Worm (Caenorhabditis elegans) whole organism, late embryonic: ENCODE data around the gene gst-6.

Experiments
- C08G9.2 ChIP-seq: sonication (generic microtip); optimal IDR thresholded peaks from 2 replicates; lab custom pipeline; 2016; ENCODE audit warnings: mild to moderate bottlenecking, missing genetic modification characterization, moderate library complexity, missing compliant biosample characterization
- C38D4.7 ChIP-seq: fragments of 200-800 bp; sonication (Bioruptor generic); optimal IDR thresholded peaks from 2 replicates; lab custom pipeline; 2018; ENCODE audit warnings: mild to moderate bottlenecking, missing genetic modification characterization, moderate library complexity, missing compliant biosample characterization
- F13H6.1 ChIP-seq: sonication (generic microtip); optimal IDR thresholded peaks from 2 replicates; lab custom pipeline; 2016; ENCODE audit warnings: missing genetic modification characterization, missing compliant biosample characterization
- K02D7.2 ChIP-seq: sonication (generic microtip); optimal IDR thresholded peaks from 2 replicates; lab custom pipeline; 2017; ENCODE audit warnings: mild to moderate bottlenecking, missing genetic modification characterization, missing compliant biosample characterization
- K09A11.1 ChIP-seq: sonication (generic microtip); optimal IDR thresholded peaks from 2 replicates; lab custom pipeline; 2017; ENCODE audit warnings: antibody characterized with exemption, mild to moderate bottlenecking, missing genetic modification characterization, missing compliant biosample characterization; ENCODE audit not compliant: insufficient read depth
- ama-1 ChIP-seq: fragments of 150-350 bp; optimal IDR thresholded peaks from 2 replicates; lab custom pipeline; 2014
- ceh-14 ChIP-seq: sonication (generic microtip); optimal IDR thresholded peaks from 2 replicates; lab custom pipeline; 2016; ENCODE audit warnings: missing genotype, missing genetic modification characterization, missing compliant biosample characterization
- ceh-18 ChIP-seq: sonication (generic microtip); optimal IDR thresholded peaks from 2 replicates; lab custom pipeline; 2016; ENCODE audit warnings: missing genetic modification characterization, missing compliant biosample characterization
- ceh-19 ChIP-seq: fragments of 200-800 bp; sonication (Bioruptor generic); optimal IDR thresholded peaks from 2 replicates; lab custom pipeline; 2018; ENCODE audit warnings: mild to moderate bottlenecking, missing genetic modification characterization, missing compliant biosample characterization
- ceh-22 ChIP-seq: sonication (generic microtip); optimal IDR thresholded peaks from 2 replicates; lab custom pipeline; 2017; ENCODE audit warnings: missing biosample characterization, missing genetic modification characterization
- ceh-31 ChIP-seq: sonication (generic microtip); optimal IDR thresholded peaks from 2 replicates; lab custom pipeline; 2016; ENCODE audit warnings: missing genetic modification characterization, missing compliant biosample characterization
- ceh-34 ChIP-seq: sonication (generic microtip); optimal IDR thresholded peaks from 2 replicates; lab custom pipeline; 2016; ENCODE audit warnings: mild to moderate bottlenecking, missing genetic modification characterization, missing compliant biosample characterization
- ceh-45 ChIP-seq: fragments of 200-800 bp; sonication (Bioruptor generic); IDR thresholded peaks from 2 replicates; pipeline ENCODE4 v1.3.6; 2022; ENCODE audit warnings: missing genetic modification reagents, missing genetic modification characterization, missing compliant biosample characterization
- ceh-48 ChIP-seq: sonication (generic microtip); optimal IDR thresholded peaks from 2 replicates; lab custom pipeline; 2016; ENCODE audit warnings: missing genetic modification characterization, inconsistent platforms, missing compliant biosample characterization
- ceh-6 ChIP-seq: fragments of 200-800 bp; sonication (Bioruptor generic); optimal IDR thresholded peaks from 2 replicates; lab custom pipeline; 2018; ENCODE audit warnings: mild to moderate bottlenecking, missing genetic modification characterization, missing compliant biosample characterization
- ceh-9 ChIP-seq: sonication (generic microtip); optimal IDR thresholded peaks from 2 replicates; lab custom pipeline; 2016; ENCODE audit warnings: mild to moderate bottlenecking, missing genetic modification characterization, inconsistent platforms, missing compliant biosample characterization
- che-1 ChIP-seq: sonication (generic microtip); optimal IDR thresholded peaks from 2 replicates; lab custom pipeline; 2016; ENCODE audit warnings: mild to moderate bottlenecking, missing genetic modification characterization, missing compliant biosample characterization
- dve-1 ChIP-seq: sonication (generic microtip); optimal IDR thresholded peaks from 2 replicates; lab custom pipeline; 2017; ENCODE audit warnings: antibody characterized with exemption, mild to moderate bottlenecking, missing genetic modification characterization, missing compliant biosample characterization
- elt-4 ChIP-seq: sonication (generic microtip); optimal IDR thresholded peaks from 2 replicates; lab custom pipeline; 2016; ENCODE audit warnings: missing genetic modification characterization, missing compliant biosample characterization
- ets-4 ChIP-seq: sonication (generic microtip); optimal IDR thresholded peaks from 2 replicates; lab custom pipeline; 2016; ENCODE audit warnings: missing genetic modification characterization, missing compliant biosample characterization
- eyg-1 ChIP-seq: sonication (generic microtip); optimal IDR thresholded peaks from 2 replicates; lab custom pipeline; 2016; ENCODE audit warnings: missing genotype, missing genetic modification characterization, missing compliant biosample characterization
- fax-1 ChIP-seq: sonication (generic microtip); optimal IDR thresholded peaks from 2 replicates; lab custom pipeline; 2016; ENCODE audit warnings: missing genotype, missing genetic modification characterization, missing compliant biosample characterization
- fkh-6 ChIP-seq: sonication (generic microtip); optimal IDR thresholded peaks from 2 replicates; lab custom pipeline; 2016; ENCODE audit warnings: missing genetic modification characterization, missing compliant biosample characterization
- gmeb-2 ChIP-seq: sonication (generic microtip); optimal IDR thresholded peaks from 2 replicates; lab custom pipeline; 2016; ENCODE audit warnings: missing genetic modification characterization, inconsistent platforms, missing compliant biosample characterization
- hlh-13 ChIP-seq: fragments of 200-800 bp; sonication (Bioruptor generic); optimal IDR thresholded peaks from 2 replicates; lab custom pipeline; 2018; ENCODE audit warnings: mild to moderate bottlenecking, missing genetic modification characterization, missing compliant biosample characterization
- hlh-15 ChIP-seq: sonication (generic microtip); optimal IDR thresholded peaks from 2 replicates; lab custom pipeline; 2016; ENCODE audit warnings: missing genetic modification characterization, missing compliant biosample characterization
- hlh-6 ChIP-seq: sonication (generic microtip); optimal IDR thresholded peaks from 2 replicates; lab custom pipeline; 2016; ENCODE audit warnings: missing genotype, missing genetic modification characterization, missing compliant biosample characterization
- hlh-8 ChIP-seq: sonication (generic microtip); optimal IDR thresholded peaks from 2 replicates; lab custom pipeline; 2016; ENCODE audit warnings: missing genotype, missing genetic modification characterization, missing compliant biosample characterization
- lim-6 ChIP-seq: sonication (generic microtip); optimal IDR thresholded peaks from 2 replicates; lab custom pipeline; 2016; ENCODE audit warnings: missing genetic modification characterization, missing compliant biosample characterization
- lin-11 ChIP-seq: fragments of 200-800 bp; sonication (Bioruptor generic); optimal IDR thresholded peaks from 2 replicates; lab custom pipeline; 2018; ENCODE audit warnings: mild to moderate bottlenecking, missing genetic modification characterization, missing compliant biosample characterization
- madf-2 ChIP-seq: sonication (generic microtip); optimal IDR thresholded peaks from 2 replicates; lab custom pipeline; 2017; ENCODE audit warnings: missing genetic modification characterization, missing compliant biosample characterization
- nfya-1 ChIP-seq: sonication (generic microtip); optimal IDR thresholded peaks from 2 replicates; lab custom pipeline; 2017; ENCODE audit warnings: missing genetic modification characterization, mild to moderate bottlenecking, missing compliant biosample characterization, antibody characterized with exemption, moderate library complexity
- npax-4 ChIP-seq: sonication (generic microtip); optimal IDR thresholded peaks from 2 replicates; lab custom pipeline; 2016; ENCODE audit warnings: missing genetic modification characterization, missing compliant biosample characterization
- pag-3 ChIP-seq: sonication (generic microtip); optimal IDR thresholded peaks from 2 replicates; lab custom pipeline; 2016; ENCODE audit warnings: missing compliant biosample characterization, missing genetic modification characterization, borderline replicate concordance
- pax-1 ChIP-seq: fragments of 150-350 bp; optimal IDR thresholded peaks from 2 replicates; lab custom pipeline; 2014; ENCODE audit warnings: missing biosample characterization, missing genetic modification characterization
- pqm-1 ChIP-seq: sonication (generic microtip); optimal IDR thresholded peaks from 2 replicates; lab custom pipeline; 2016; ENCODE audit warnings: missing genetic modification characterization, missing compliant biosample characterization
- pros-1 ChIP-seq: fragments of 150-350 bp; optimal IDR thresholded peaks from 2 replicates; lab custom pipeline; 2014; ENCODE audit warnings: missing biosample characterization, missing genetic modification reagents, missing genetic modification characterization
- sdc-2 ChIP-seq: sonication (generic microtip); optimal IDR thresholded peaks from 2 replicates; lab custom pipeline; 2016; ENCODE audit warnings: missing genotype, missing genetic modification characterization, missing compliant biosample characterization
- sox-2 ChIP-seq: fragments of 200-800 bp; sonication (Bioruptor generic); IDR thresholded peaks from 2 replicates; pipeline ENCODE4 v1.3.6; 2022; ENCODE audit warnings: missing genetic modification reagents, missing genetic modification characterization, missing compliant biosample characterization
- syd-9 ChIP-seq: sonication (generic microtip); optimal IDR thresholded peaks from 2 replicates; lab custom pipeline; 2016; ENCODE audit warnings: mild to moderate bottlenecking, missing genetic modification characterization, moderate library complexity, missing compliant biosample characterization
- ttx-3 ChIP-seq: sonication (generic microtip); optimal IDR thresholded peaks from 2 replicates; lab custom pipeline; 2016; ENCODE audit warnings: missing genetic modification reagents, missing genetic modification characterization, missing compliant biosample characterization
- unc-3 ChIP-seq, 2 experiments: fragments of 200-800 bp in 1 of 2; sonication (Bioruptor generic) in 1 of 2; sonication (generic microtip) in 1 of 2; conservative IDR thresholded peaks in 1 of 2; optimal IDR thresholded peaks in 1 of 2; 2 replicates each; pipeline versions ENCODE4 v1.3.6 to Lab custom; 2016 to 2022; ENCODE audit warnings: missing compliant biosample characterization in 2 of 2, missing genetic modification characterization in 2 of 2, missing genetic modification reagents in 1 of 2
- unc-42 ChIP-seq: sonication (generic microtip); optimal IDR thresholded peaks from 2 replicates; lab custom pipeline; 2016; ENCODE audit warnings: missing genotype, missing genetic modification characterization, missing compliant biosample characterization

Gene gst-6

DNA sequence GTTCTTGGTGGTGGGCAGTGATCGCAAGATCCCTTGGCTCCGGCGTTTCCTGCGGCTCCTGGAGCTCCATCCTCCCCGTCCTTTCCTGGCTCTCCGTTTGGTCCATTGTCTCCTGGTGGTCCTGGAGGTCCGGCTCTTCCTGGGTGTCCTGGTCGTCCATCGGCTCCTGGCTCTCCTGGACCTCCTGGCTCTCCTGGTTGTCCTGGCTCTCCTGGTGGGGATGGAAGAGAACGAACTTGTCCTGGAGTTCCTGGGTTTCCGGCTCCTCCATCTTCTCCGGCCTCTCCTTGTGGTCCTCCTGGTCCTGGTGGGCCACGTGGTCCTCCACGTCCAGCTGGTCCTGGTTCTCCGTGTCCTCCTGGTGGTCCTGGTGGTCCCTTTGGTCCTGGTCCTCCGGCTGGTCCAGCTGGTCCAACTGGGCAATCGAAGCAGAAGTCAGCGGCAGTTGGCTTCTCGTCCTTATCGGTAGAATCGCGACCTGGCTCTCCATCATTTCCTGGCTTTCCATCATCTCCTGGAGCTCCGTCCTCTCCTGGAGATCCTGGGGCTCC, 9.8 kb upstream of the gst-6 start:
- no peak for TF ChIP-seq ceh-14 (tag; lab: Kevin White, UChicago)
- peak; percentile 86 for TF ChIP-seq elt-4
- peak; percentile 9 for TF ChIP-seq hlh-6 (tag; lab: Kevin White, UChicago)
- TF ChIP-seq ceh-31 (tag; lab: Kevin White, UChicago), result peak; percentile 18

DNA sequence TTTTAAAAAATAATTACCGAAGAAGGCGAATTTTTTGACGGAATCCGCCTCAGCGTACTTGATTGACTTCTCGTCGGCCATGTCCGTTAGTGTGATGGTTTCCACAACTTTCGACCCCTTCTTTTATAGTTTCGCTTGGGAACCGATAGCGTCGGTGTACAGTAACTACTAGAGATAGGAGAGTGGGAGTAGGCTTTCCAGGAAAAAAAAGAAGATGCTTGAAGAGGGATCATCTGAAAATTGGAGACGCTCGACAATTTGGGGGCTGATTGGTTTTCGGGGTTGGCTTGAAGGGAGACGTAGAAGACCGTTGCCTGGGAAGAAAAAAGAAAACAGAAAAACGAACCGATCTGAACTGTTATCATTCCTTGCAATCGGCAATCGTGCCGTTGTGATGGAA, 9.0 kb upstream of the gst-6 start, which contains the start of gene col-20:
Gene col-20 (minus strand): TSS at position 101 of the 400 bp plus-strand sequence.
- TF ChIP-seq K02D7.2 (tag; lab: Kevin White, UChicago) (no peak), ceh-34 (no peak), hlh-8 (tag; lab: Kevin White, UChicago) (no peak), unc-3 (GFP tag; conservative IDR thresholded peaks at IDR 0.05; lab: Robert Waterston, UW) (no peak), unc-3 (tag; optimal IDR thresholded peaks at IDR 0.05; lab: Kevin White, UChicago) (no peak), ceh-22 (no peak), gmeb-2 (tag; lab: Kevin White, UChicago) (no peak), ets-4 (tag; lab: Kevin White, UChicago) (no peak), che-1 (tag; lab: Kevin White, UChicago) (no peak), lim-6 (tag; lab: Kevin White, UChicago) (no peak), lin-11 (no peak), pax-1 (tag; lab: Kevin White, UChicago) (no peak), C08G9.2 (no peak), dve-1 (no peak), eyg-1 (no peak), unc-42 (tag; lab: Kevin White, UChicago) (no peak), syd-9 (no peak), npax-4 (tag; lab: Kevin White, UChicago) (no peak), hlh-6 (tag; lab: Kevin White, UChicago) (no peak), C38D4.7 (GFP tag; lab: Kevin White, UChicago) (no peak), K09A11.1 (tag; lab: Kevin White, UChicago) (no peak)
- TF ChIP-seq, all 69 proteins: peak for 0

DNA sequence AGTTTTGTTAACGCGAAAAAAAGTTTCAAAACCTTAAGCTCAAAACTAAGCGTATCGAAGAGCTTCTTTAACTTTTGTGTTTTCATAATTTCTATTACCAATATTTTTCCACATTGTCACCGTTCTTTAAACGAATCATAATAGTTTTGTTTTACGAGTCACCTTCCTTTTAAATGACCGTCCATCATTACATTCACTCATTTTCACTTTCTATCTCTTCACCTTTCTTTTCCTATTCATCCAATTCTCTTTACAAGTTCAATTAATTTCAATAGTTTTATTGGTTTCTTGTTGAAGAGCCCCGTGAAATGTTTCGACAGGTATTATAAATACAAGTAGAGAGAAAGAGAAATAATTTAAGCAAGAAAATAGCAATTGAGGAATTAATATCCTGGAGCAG, 7.9 kb upstream of the gst-6 start:
- TF ChIP-seq lim-6 (tag; lab: Kevin White, UChicago) (no peak), pqm-1 (tag; lab: Kevin White, UChicago) (no peak), pag-3 (tag; lab: Kevin White, UChicago) (no peak), ceh-6 (GFP tag; lab: Kevin White, UChicago) (no peak), pax-1 (tag; lab: Kevin White, UChicago) (no peak), hlh-8 (tag; lab: Kevin White, UChicago) (no peak), ceh-14 (tag; lab: Kevin White, UChicago) (no peak), elt-4 (no peak), hlh-15 (no peak), sdc-2 (tag; lab: Kevin White, UChicago) (no peak), ama-1 (lab: Kevin White, UChicago) (no peak), F13H6.1 (tag; lab: Kevin White, UChicago) (no peak), che-1 (tag; lab: Kevin White, UChicago) (no peak), fax-1 (tag; lab: Kevin White, UChicago) (no peak), nfya-1 (no peak), madf-2 (no peak), ceh-34 (no peak)

DNA sequence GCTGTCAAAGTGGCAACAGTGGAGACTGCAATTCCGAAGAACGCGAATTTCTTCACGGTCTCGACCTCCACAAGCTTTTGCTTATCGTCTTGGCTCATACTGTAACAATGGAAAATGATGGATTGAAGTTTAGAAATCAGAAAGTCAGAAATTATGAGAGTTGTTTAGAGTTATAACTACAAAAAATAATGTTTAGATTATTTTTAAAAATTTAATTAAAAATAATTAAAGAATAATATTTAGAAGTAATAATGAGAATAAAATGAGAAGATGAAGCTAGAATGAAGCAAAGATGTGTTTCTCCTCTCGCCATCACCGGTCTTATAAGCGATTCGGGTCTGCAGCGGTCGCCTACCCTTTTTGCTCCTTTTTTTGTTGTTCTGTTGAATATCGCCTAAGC, 6.7 kb upstream of the gst-6 start, which contains the start of gene col-73:
Gene col-73 (minus strand): TSS at position 101 of the 400 bp plus-strand sequence.
- TF ChIP-seq lim-6 (tag; lab: Kevin White, UChicago) (no peak), unc-42 (tag; lab: Kevin White, UChicago) (no peak), sox-2 (GFP tag; lab: Robert Waterston, UW) (no peak), hlh-13 (GFP tag; lab: Kevin White, UChicago) (no peak), npax-4 (tag; lab: Kevin White, UChicago) (no peak), ceh-31 (tag; lab: Kevin White, UChicago) (no peak), ceh-9 (tag; lab: Kevin White, UChicago) (no peak), eyg-1 (no peak), fkh-6 (tag; lab: Kevin White, UChicago) (no peak), pros-1 (tag; lab: Kevin White, UChicago) (no peak), ceh-19 (no peak), ttx-3 (tag; lab: Kevin White, UChicago) (no peak), F13H6.1 (tag; lab: Kevin White, UChicago) (no peak), ceh-18 (no peak), ceh-14 (tag; lab: Kevin White, UChicago) (no peak), hlh-15 (no peak), pag-3 (tag; lab: Kevin White, UChicago) (no peak), ceh-45 (GFP tag; lab: Robert Waterston, UW) (no peak), ceh-48 (tag; lab: Kevin White, UChicago) (no peak)
